Worm (Caenorhabditis elegans) whole organism, mixed stage, embryonic: ENCODE measurements around the gene cat-4.

Experiments
- blmp-1 ChIP-seq: fragments of 150-350 bp; optimal IDR thresholded peaks from 2 replicates; lab custom pipeline; 2014; ENCODE audit warnings: missing biosample characterization, missing genetic modification characterization
- nhr-2 ChIP-seq: fragments of 150-350 bp; optimal IDR thresholded peaks from 2 replicates; lab custom pipeline; 2014; ENCODE audit warnings: missing biosample characterization, missing genetic modification characterization

ce11 chrV:10532725-10533124, 32.0 kb upstream of the cat-4 start, which contains the start of gene txt-10:
- TF ChIP-seq blmp-1 (tag; lab: Kevin White, UChicago) = no peak
- TF ChIP-seq nhr-2 = no peak
